Worm (Caenorhabditis elegans): ENCODE measurements around the gene ZC449.8.

- TF ChIP-seq dao-5 (tag; optimal IDR thresholded peaks at IDR 0.05) (no peak), W03F9.2 (tag; optimal IDR thresholded peaks at IDR 0.05) (no peak)
Measured at ce11 chrX:4981579-4981978, 34.3 kb upstream of the ZC449.8 start.

All from whole organism, L4/young adult.